Worm (Caenorhabditis elegans): ENCODE data around the gene F53E10.5.

DNA sequence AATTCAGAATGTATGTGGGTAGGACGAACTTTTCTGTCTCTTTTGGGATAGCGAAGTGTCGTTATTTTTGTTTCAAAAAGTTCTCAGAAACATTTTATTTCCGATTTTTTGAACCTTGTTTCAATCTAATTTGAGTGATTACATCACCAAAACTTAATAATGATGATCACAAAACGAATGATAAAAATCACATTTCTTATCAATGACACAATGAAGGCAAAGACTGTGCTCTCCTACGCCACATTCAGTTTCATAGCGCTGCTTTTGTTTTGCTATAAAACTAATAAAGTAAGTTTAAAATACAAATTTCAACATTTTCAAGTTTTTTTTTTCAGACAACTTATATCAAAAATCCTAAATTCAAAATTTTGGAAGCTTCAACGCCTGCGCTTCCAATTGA is 33.2 kb downstream of the F53E10.5 start, which contains the start of gene Y45G12C.1:
- TF ChIP-seq lin-39 (tag; optimal IDR thresholded peaks at IDR 0.05) (no peak), zag-1 (tag; optimal IDR thresholded peaks at IDR 0.05) (no peak), nhr-76 (tag; optimal IDR thresholded peaks at IDR 0.05) (no peak), ama-1 (optimal IDR thresholded peaks at IDR 0.05) (no peak), mdl-1 (tag; optimal IDR thresholded peaks at IDR 0.05) (no peak), elt-1 (tag; optimal IDR thresholded peaks at IDR 0.05) (no peak), unc-62 (GFP tag; optimal IDR thresholded peaks at IDR 0.05) (no peak), elt-3 (tag; optimal IDR thresholded peaks at IDR 0.05) (no peak), unc-39 (tag; optimal IDR thresholded peaks at IDR 0.05) (no peak), aly-2 (tag; optimal IDR thresholded peaks at IDR 0.05) (no peak), nhr-25 (tag; optimal IDR thresholded peaks at IDR 0.05) (no peak), elt-2 (tag; optimal IDR thresholded peaks at IDR 0.05) (peak; percentile 76)

Data from whole organism, L3 larva.